Worm (Caenorhabditis elegans) whole organism, L3 larva: ENCODE measurements around the gene algn-3.
A peak's percentile ranks its signal among the peaks of the same experiment; 100 is the strongest.

Experiments used
- R02D3.7 ChIP-seq: fragments of 150-350 bp; optimal IDR thresholded peaks from 2 replicates; lab custom pipeline; 2014; ENCODE audit warnings: missing biosample characterization, missing genetic modification characterization
- ZK546.5 ChIP-seq: sonication (generic microtip); optimal IDR thresholded peaks from 2 replicates; lab custom pipeline; 2017; ENCODE audit warnings: missing biosample characterization, missing genetic modification characterization
- aly-2 ChIP-seq: fragments of 150-350 bp; optimal IDR thresholded peaks from 2 replicates; lab custom pipeline; 2014; ENCODE audit warnings: missing biosample characterization, missing genetic modification characterization
- ama-1 ChIP-seq: fragments of 150-350 bp; optimal IDR thresholded peaks from 2 replicates; lab custom pipeline; 2018
- ceh-16 ChIP-seq: sonication (generic microtip); optimal IDR thresholded peaks from 2 replicates; lab custom pipeline; 2017; ENCODE audit warnings: missing biosample characterization, missing genetic modification characterization
- ceh-28 ChIP-seq: fragments of 150-350 bp; optimal IDR thresholded peaks from 2 replicates; lab custom pipeline; 2014; ENCODE audit warnings: missing biosample characterization, missing genetic modification reagents, missing genetic modification characterization
- ceh-82 ChIP-seq: fragments of 150-350 bp; optimal IDR thresholded peaks from 2 replicates; lab custom pipeline; 2014; ENCODE audit warnings: missing biosample characterization, missing genetic modification characterization
- ceh-9 ChIP-seq: sonication (generic microtip); optimal IDR thresholded peaks from 2 replicates; lab custom pipeline; 2018; ENCODE audit warnings: missing biosample characterization, missing genetic modification characterization
- daf-12 ChIP-seq: fragments of 150-350 bp; optimal IDR thresholded peaks from 2 replicates; lab custom pipeline; 2014; ENCODE audit warnings: missing biosample characterization, missing genetic modification reagents, missing genetic modification characterization
- egl-5 ChIP-seq: fragments of 150-350 bp; optimal IDR thresholded peaks from 2 replicates; lab custom pipeline; 2017; ENCODE audit warnings: missing biosample characterization, missing genetic modification reagents, missing genetic modification characterization, inconsistent platforms
- elt-3 ChIP-seq, 3 experiments: fragments of 150-350 bp in 1 of 3; sonication (generic microtip) in 2 of 3; optimal IDR thresholded peaks; 2 replicates in 2 of 3; 4 replicates in 1 of 3; lab custom pipeline; 2014 to 2017; ENCODE audit warnings: missing biosample characterization in 3 of 3, missing genetic modification characterization in 3 of 3
- fkh-10 ChIP-seq: sonication (generic microtip); optimal IDR thresholded peaks from 2 replicates; lab custom pipeline; 2017; ENCODE audit warnings: missing biosample characterization, missing genetic modification reagents, missing genetic modification characterization
- fos-1 ChIP-seq: fragments of 150-350 bp; optimal IDR thresholded peaks from 2 replicates; lab custom pipeline; 2014; ENCODE audit warnings: missing biosample characterization, missing genetic modification characterization
- hmg-11 ChIP-seq: sonication (generic microtip); optimal IDR thresholded peaks from 2 replicates; lab custom pipeline; 2016; ENCODE audit warnings: missing genetic modification characterization, missing compliant biosample characterization
- jun-1 ChIP-seq: fragments of 150-350 bp; optimal IDR thresholded peaks from 2 replicates; lab custom pipeline; 2014; ENCODE audit warnings: missing biosample characterization, missing genetic modification reagents, missing genetic modification characterization
- lin-15B ChIP-seq: fragments of 150-350 bp; optimal IDR thresholded peaks from 2 replicates; lab custom pipeline; 2014; ENCODE audit warnings: missing biosample characterization, missing genetic modification characterization
- lin-39 ChIP-seq: fragments of 150-350 bp; optimal IDR thresholded peaks from 2 replicates; lab custom pipeline; 2018; ENCODE audit warnings: missing biosample characterization, missing genetic modification reagents, missing genetic modification characterization
- lsy-12 ChIP-seq: sonication (generic microtip); optimal IDR thresholded peaks from 2 replicates; lab custom pipeline; 2016; ENCODE audit warnings: mild to moderate bottlenecking, missing genetic modification characterization, missing compliant biosample characterization
- mml-1 ChIP-seq: fragments of 150-350 bp; sonication (generic microtip); optimal IDR thresholded peaks from 3 replicates; lab custom pipeline; 2014; ENCODE audit warnings: missing biosample characterization, missing genetic modification characterization
- nhr-23 ChIP-seq: fragments of 150-350 bp; optimal IDR thresholded peaks from 2 replicates; lab custom pipeline; 2014; ENCODE audit warnings: missing biosample characterization, missing genetic modification reagents, missing genetic modification characterization
- nhr-237 ChIP-seq: fragments of 150-350 bp; optimal IDR thresholded peaks from 2 replicates; lab custom pipeline; 2014; ENCODE audit warnings: missing biosample characterization, missing genetic modification characterization
- nhr-25 ChIP-seq: sonication (generic microtip); optimal IDR thresholded peaks from 2 replicates; lab custom pipeline; 2017; ENCODE audit warnings: missing biosample characterization, missing genetic modification characterization
- nhr-28 ChIP-seq: fragments of 150-350 bp; optimal IDR thresholded peaks from 2 replicates; lab custom pipeline; 2014; ENCODE audit warnings: missing biosample characterization, missing genetic modification characterization
- nhr-43 ChIP-seq: sonication (generic microtip); optimal IDR thresholded peaks from 2 replicates; lab custom pipeline; 2016; ENCODE audit warnings: mild to moderate bottlenecking, missing genetic modification characterization, missing compliant biosample characterization; ENCODE audit not compliant: poor library complexity, severe bottlenecking
- nhr-76 ChIP-seq: fragments of 150-350 bp; sonication (generic microtip); optimal IDR thresholded peaks from 5 replicates; lab custom pipeline; 2014; ENCODE audit warnings: missing biosample characterization, missing genetic modification characterization
- nhr-77 ChIP-seq: fragments of 150-350 bp; optimal IDR thresholded peaks from 2 replicates; lab custom pipeline; 2014; ENCODE audit warnings: missing biosample characterization, missing genetic modification characterization
- pha-4 ChIP-seq: fragments of 150-350 bp; optimal IDR thresholded peaks from 2 replicates; lab custom pipeline; 2014; ENCODE audit warnings: missing biosample characterization, missing genetic modification reagents, missing genetic modification characterization
- sea-2 ChIP-seq: fragments of 150-350 bp; sonication (generic microtip); optimal IDR thresholded peaks from 4 replicates; lab custom pipeline; 2014; ENCODE audit warnings: missing biosample characterization, missing genetic modification reagents, missing genetic modification characterization
- skn-1 ChIP-seq: fragments of 150-350 bp; optimal IDR thresholded peaks from 2 replicates; lab custom pipeline; 2014; ENCODE audit warnings: missing biosample characterization, missing genetic modification characterization
- snpc-4 ChIP-seq: fragments of 150-350 bp; optimal IDR thresholded peaks from 2 replicates; lab custom pipeline; 2014; ENCODE audit warnings: missing biosample characterization, missing genetic modification characterization
- tbx-2 ChIP-seq: sonication (generic microtip); optimal IDR thresholded peaks from 2 replicates; lab custom pipeline; 2016; ENCODE audit warnings: mild to moderate bottlenecking, missing genetic modification characterization, missing compliant biosample characterization
- unc-62 ChIP-seq: fragments of 150-350 bp; sonication (generic microtip); optimal IDR thresholded peaks from 4 replicates; lab custom pipeline; 2014; ENCODE audit warnings: missing biosample characterization, missing genetic modification reagents, missing genetic modification characterization
- zag-1 ChIP-seq: fragments of 150-350 bp; optimal IDR thresholded peaks from 2 replicates; lab custom pipeline; 2014; ENCODE audit warnings: missing biosample characterization, missing genetic modification characterization
- ztf-4 ChIP-seq: fragments of 150-350 bp; optimal IDR thresholded peaks from 2 replicates; lab custom pipeline; 2014; ENCODE audit warnings: missing biosample characterization, missing genetic modification characterization

algn-3 gene

ce11 chrII:14098348-14098747 lies 34.3 kb downstream of the algn-3 start:
- no peak for TF ChIP-seq fos-1 (tag; lab: Kevin White, UChicago)
- peak; percentile 4 for TF ChIP-seq fkh-10 (GFP tag; lab: Kevin White, UChicago)
- TF ChIP-seq lin-39: no peak

DNA sequence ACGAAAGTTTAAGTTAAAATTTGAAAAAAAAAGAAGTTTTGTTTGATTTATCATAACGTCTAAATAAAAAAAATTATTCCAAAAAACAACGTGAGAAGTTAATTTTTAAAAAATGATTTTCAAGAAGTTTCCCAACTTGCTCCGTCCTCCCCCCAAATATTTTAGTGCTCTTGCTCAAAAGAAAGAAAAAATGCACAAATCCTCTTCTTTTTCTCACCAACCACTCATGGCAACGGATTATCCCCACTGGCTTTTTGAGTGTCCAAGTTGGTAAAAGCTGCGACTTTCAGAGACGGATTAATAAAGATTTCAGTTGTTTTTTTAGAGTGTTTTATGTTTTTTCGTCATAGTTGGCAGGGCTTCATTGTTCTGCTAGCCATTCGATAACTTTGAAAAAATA lies 35.1 kb downstream of the algn-3 start, which contains the start of gene Y39G8C.2:
Gene Y39G8C.2, minus strand, starts transcription at position 101 of the 400 bp plus-strand sequence.
- TF ChIP-seq nhr-28 (tag; lab: Kevin White, UChicago): no peak
- no peak for TF ChIP-seq ceh-9 (tag; lab: Kevin White, UChicago)
- TF ChIP-seq tbx-2 (tag; lab: Kevin White, UChicago): no peak
- no peak for TF ChIP-seq zag-1
- TF ChIP-seq, all 47 proteins: peak for 0

DNA sequence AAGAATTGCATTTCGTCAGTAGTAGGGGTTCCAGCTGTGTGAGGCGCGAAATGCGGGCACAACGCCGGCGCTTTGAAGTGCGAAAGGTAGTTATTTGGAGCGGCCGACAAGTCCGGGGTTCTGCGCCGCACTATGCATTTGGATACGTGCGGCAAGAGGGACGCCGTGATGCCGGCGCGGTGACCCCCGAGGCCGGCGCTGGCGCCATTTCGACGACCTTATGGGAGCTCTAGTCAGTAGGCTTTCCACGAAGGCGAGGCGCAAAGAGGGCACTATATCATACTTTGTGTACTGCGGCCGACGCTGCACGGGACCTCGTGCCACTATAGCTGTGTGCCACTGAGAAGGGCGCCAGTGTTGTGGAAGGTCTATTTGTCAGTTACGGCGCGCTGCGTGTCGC lies 35.8 kb downstream of the algn-3 start:
- TF ChIP-seq hmg-11 (no peak), lin-39 (no peak)

- TF ChIP-seq tbx-2 (tag; lab: Kevin White, UChicago) (no peak), nhr-23 (no peak), nhr-237 (tag; lab: Kevin White, UChicago) (no peak), nhr-43 (tag; lab: Kevin White, UChicago) (no peak), zag-1 (no peak), nhr-76 (tag; lab: Kevin White, UChicago) (no peak), nhr-28 (tag; lab: Kevin White, UChicago) (no peak), elt-3 (tag; optimal IDR thresholded peaks at IDR 0.05; lab: Kevin White, UChicago) (no peak), hmg-11 (no peak), sea-2 (GFP tag; lab: Kevin White, UChicago) (no peak), pha-4 (no peak), mml-1 (tag; lab: Kevin White, UChicago) (no peak), aly-2 (no peak), ceh-28 (no peak), jun-1 (no peak)
Measured at ce11 chrII:14095875-14096274, 36.8 kb downstream of the algn-3 start.

ce11 chrII:14094590-14094989 lies 38.0 kb downstream of the algn-3 start, which contains the start of gene col-87:
TSS of gene col-87 (minus strand) at chrII:14094690.
- TF ChIP-seq ama-1 (lab: Kevin White, UChicago): no peak
- no peak for TF ChIP-seq nhr-28 (tag; lab: Kevin White, UChicago)
- TF ChIP-seq ceh-82 (tag; lab: Kevin White, UChicago): no peak
- TF ChIP-seq lsy-12 (tag; lab: Kevin White, UChicago): no peak
- TF ChIP-seq sea-2 (GFP tag; lab: Kevin White, UChicago): no peak
- no peak for TF ChIP-seq snpc-4 (tag; lab: Kevin White, UChicago)
- no peak for TF ChIP-seq fkh-10 (GFP tag; lab: Kevin White, UChicago)
- no peak for TF ChIP-seq aly-2
- no peak for TF ChIP-seq nhr-77 (tag; lab: Kevin White, UChicago)
- no peak for TF ChIP-seq ceh-9 (tag; lab: Kevin White, UChicago)
- TF ChIP-seq R02D3.7 (tag; lab: Kevin White, UChicago): no peak
- TF ChIP-seq skn-1 (tag; lab: Kevin White, UChicago): no peak
- no peak for TF ChIP-seq ZK546.5
- no peak for TF ChIP-seq nhr-25 (tag; lab: Kevin White, UChicago)
- TF ChIP-seq unc-62: no peak
- TF ChIP-seq pha-4: no peak
- TF ChIP-seq lin-15B: no peak

ce11 chrII:14091182-14091581 lies 41.5 kb downstream of the algn-3 start:
- TF ChIP-seq jun-1 (no peak), ztf-4 (no peak), daf-12 (tag; lab: Kevin White, UChicago) (no peak), pha-4 (no peak), R02D3.7 (tag; lab: Kevin White, UChicago) (no peak), skn-1 (tag; lab: Kevin White, UChicago) (no peak), nhr-237 (tag; lab: Kevin White, UChicago) (no peak), hmg-11 (no peak), ceh-28 (no peak), nhr-76 (tag; lab: Kevin White, UChicago) (no peak), ceh-16 (tag; lab: Kevin White, UChicago) (no peak), sea-2 (GFP tag; lab: Kevin White, UChicago) (no peak), egl-5 (tag; lab: Kevin White, UChicago) (no peak), snpc-4 (tag; lab: Kevin White, UChicago) (no peak)
